Worm (Caenorhabditis elegans): ENCODE measurements around the gene srg-1.

The srg-1 gene

DNA sequence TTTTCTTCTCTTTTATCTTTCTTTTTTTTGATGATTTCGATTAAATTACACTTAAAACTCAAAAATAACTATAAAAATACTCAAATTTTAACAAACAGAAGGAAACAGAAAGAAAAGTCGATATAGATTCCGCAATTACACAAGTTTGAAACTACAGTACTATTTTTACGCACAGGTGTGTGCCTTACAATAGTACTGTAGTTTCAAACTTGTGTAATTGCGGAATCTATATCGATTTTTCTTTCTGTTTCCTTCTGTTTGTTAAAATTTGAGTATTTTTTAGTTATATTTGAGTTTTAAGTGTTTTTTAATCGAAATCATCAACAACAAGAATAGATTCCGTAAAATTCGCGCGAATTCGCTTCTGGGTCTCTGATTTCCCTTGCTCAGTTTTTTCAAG lies 24.9 kb upstream of the srg-1 start:
- TF ChIP-seq F33H1.4 (GFP tag; IDR thresholded peaks at IDR 0.05) (peak; percentile 43; the same call in 1 of the 2 replicates), madf-3 (GFP tag; IDR thresholded peaks at IDR 0.05) (no peak), xnd-1 (tag; optimal IDR thresholded peaks at IDR 0.05) (peak; percentile 91), hmg-1.2 (GFP tag; IDR thresholded peaks at IDR 0.05) (0 out of 2 replicates have a peak, but pooled peaks have one; percentile 14), lsl-1 (GFP tag; optimal IDR thresholded peaks at IDR 0.05) (peak; percentile 89), tlf-1 (GFP tag; optimal IDR thresholded peaks at IDR 0.05) (no peak), ceh-58 (GFP tag; IDR thresholded peaks at IDR 0.05) (no peak), madf-8 (GFP tag; conservative IDR thresholded peaks at IDR 0.05) (peak; percentile 74), ekl-4 (GFP tag; IDR thresholded peaks at IDR 0.05) (0 out of 2 replicates have a peak, but pooled peaks have one; percentile 23), ccch-3 (GFP tag; optimal IDR thresholded peaks at IDR 0.05) (no peak), efl-1 (GFP tag; optimal IDR thresholded peaks at IDR 0.05) (peak; percentile 6), madf-6 (GFP tag; IDR thresholded peaks at IDR 0.05) (peak; percentile 93), akir-1 (GFP tag; optimal IDR thresholded peaks at IDR 0.05) (no peak), F55B11.4 (tag; optimal IDR thresholded peaks at IDR 0.05; ENCODE audit: borderline replicate concordance, insufficient read depth) (no peak)

DNA sequence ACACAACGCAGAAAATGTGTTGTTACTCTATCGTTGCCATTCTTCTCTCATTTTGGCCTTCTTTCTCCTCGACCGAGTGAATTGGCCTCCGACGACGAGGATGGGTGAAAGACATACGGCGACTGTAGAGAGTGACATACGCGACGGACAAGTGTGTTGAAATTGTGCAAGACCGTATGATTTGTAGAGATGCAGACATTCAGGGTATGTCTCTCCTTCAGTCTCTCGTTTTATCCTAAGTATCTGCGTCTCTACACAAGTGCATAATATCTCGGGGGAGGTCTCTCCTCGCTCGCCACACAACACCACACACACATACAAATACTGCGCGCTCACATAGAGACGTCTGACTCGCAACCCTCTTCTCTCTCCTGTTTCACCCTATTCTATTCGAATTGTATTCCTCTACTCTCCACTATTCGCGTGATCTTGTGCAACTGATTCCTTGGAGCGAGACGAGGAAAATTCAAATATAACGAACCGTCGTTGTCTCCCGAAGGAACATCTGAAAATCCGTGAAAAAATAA lies 22.0 kb upstream of the srg-1 start, which contains the start of gene hmg-1.2:
Gene hmg-1.2, plus strand, starts transcription at position 311 of the 527 bp plus-strand sequence.
- TF ChIP-seq ztf-26 (tag; optimal IDR thresholded peaks at IDR 0.05) (peak; percentile 69), K12H6.12 (tag; optimal IDR thresholded peaks at IDR 0.05) (peak; percentile 65), ztf-28 (GFP tag; IDR thresholded peaks at IDR 0.05) (no peak), nhr-27 (tag; optimal IDR thresholded peaks at IDR 0.05) (no peak), xnd-1 (tag; optimal IDR thresholded peaks at IDR 0.05) (no peak), snpc-3.4 (tag; optimal IDR thresholded peaks at IDR 0.05) (peak; percentile 23), Y67H2A.10 (GFP tag; conservative IDR thresholded peaks at IDR 0.05) (no peak), nhr-90 (tag; optimal IDR thresholded peaks at IDR 0.05) (peak; percentile 49), sea-2 (GFP tag; IDR thresholded peaks at IDR 0.05) (no peak), ceh-40 (GFP tag; IDR thresholded peaks at IDR 0.05) (no peak), hmg-1.2 (GFP tag; IDR thresholded peaks at IDR 0.05) (peak; percentile 99), attf-5 (GFP tag; optimal IDR thresholded peaks at IDR 0.05) (peak; percentile 62), T26A5.8 (tag; optimal IDR thresholded peaks at IDR 0.05) (no peak), lsy-27 (tag; optimal IDR thresholded peaks at IDR 0.05; ENCODE audit: borderline replicate concordance, insufficient read depth) (peak; percentile 27), ztf-22 (GFP tag; optimal IDR thresholded peaks at IDR 0.05) (peak; percentile 12), akir-1 (GFP tag; optimal IDR thresholded peaks at IDR 0.05) (no peak), C06A6.2 (GFP tag; conservative IDR thresholded peaks at IDR 0.05) (0 out of 2 replicates have a peak, but pooled peaks have one; percentile 48), unc-130 (GFP tag; optimal IDR thresholded peaks at IDR 0.05) (no peak), dox-1 (GFP tag; IDR thresholded peaks at IDR 0.05) (peak; percentile 73), hlh-26 (GFP tag; conservative IDR thresholded peaks at IDR 0.05) (no peak), F23B12.7 (tag; optimal IDR thresholded peaks at IDR 0.05; ENCODE audit: insufficient read depth) (no peak), madf-3 (GFP tag; IDR thresholded peaks at IDR 0.05) (no peak), bed-2 (GFP tag; IDR thresholded peaks at IDR 0.05) (no peak), mcd-1 (GFP tag; IDR thresholded peaks at IDR 0.05) (peak; percentile 57), tbp1 (GFP tag; optimal IDR thresholded peaks at IDR 0.05) (peak; percentile 36), pha-4 (tag; optimal IDR thresholded peaks at IDR 0.05) (peak; percentile 25), nhr-179 (tag; optimal IDR thresholded peaks at IDR 0.05) (no peak), K11D2.4 (GFP tag; IDR thresholded peaks at IDR 0.05) (0 out of 2 replicates have a peak, but pooled peaks have one; percentile 9), ZK185.1 (tag; optimal IDR thresholded peaks at IDR 0.05; ENCODE audit: poor library complexity, severe bottlenecking) (peak; percentile 76), somi-1 (GFP tag; optimal IDR thresholded peaks at IDR 0.05) (peak; percentile 47), cebp-1 (GFP tag; IDR thresholded peaks at IDR 0.05) (peak; percentile 74), cebp-1 (tag; optimal IDR thresholded peaks at IDR 0.05) (peak; percentile 94), F57C9.4 (tag; optimal IDR thresholded peaks at IDR 0.05) (no peak), rcor-1 (GFP tag; IDR thresholded peaks at IDR 0.05) (peak; percentile 47; the same call in 1 of the 2 replicates), nhr-80 (tag; optimal IDR thresholded peaks at IDR 0.05) (peak; percentile 74), madf-6 (GFP tag; IDR thresholded peaks at IDR 0.05) (peak; percentile 38; the same call in 1 of the 2 replicates), F37B4.10 (GFP tag; IDR thresholded peaks at IDR 0.05) (no peak)

All from whole organism, young adult.